Fruit fly (Drosophila melanogaster): ENCODE measurements around the gene CG42780.
A peak's percentile ranks its signal among the peaks of the same experiment; 100 is the strongest.

Gene CG42780

dm6 chrX:7305753-7306338 lies 26.1 kb downstream of the CG42780 start (continued):
- no peak for TF ChIP-seq insv (GFP tag; optimal IDR thresholded peaks at IDR 0.05)
- TF ChIP-seq CG13123 (GFP tag; optimal IDR thresholded peaks at IDR 0.05): no peak
- no peak for TF ChIP-seq CG16813 (GFP tag; IDR thresholded peaks at IDR 0.05; ENCODE audit: partially characterized antibody)
- TF ChIP-seq Fer2 (tag; optimal IDR thresholded peaks at IDR 0.05): peak; percentile 7
- TF ChIP-seq Ada2b (GFP tag; IDR thresholded peaks at IDR 0.05): 0 out of 2 replicates have a peak, but pooled peaks have one; percentile 15
- peak; percentile 46 for TF ChIP-seq slp2 (GFP tag; optimal IDR thresholded peaks at IDR 0.05)
- no peak for TF ChIP-seq disco-r (GFP tag; optimal IDR thresholded peaks at IDR 0.05)
- TF ChIP-seq gem (tag; optimal IDR thresholded peaks at IDR 0.05): peak; percentile 65
- TF ChIP-seq CG43689 (GFP tag; IDR thresholded peaks at IDR 0.05): no peak
- no peak for TF ChIP-seq HLH54F (GFP tag; optimal IDR thresholded peaks at IDR 0.05)
- no peak for TF ChIP-seq pb (GFP tag; optimal IDR thresholded peaks at IDR 0.05)
- TF ChIP-seq CG17802 (tag; optimal IDR thresholded peaks at IDR 0.05): peak; percentile 26
- TF ChIP-seq CG3281 (GFP tag; optimal IDR thresholded peaks at IDR 0.05): peak; percentile 34
- no peak for TF ChIP-seq CG12104 (GFP tag; optimal IDR thresholded peaks at IDR 0.05)
- TF ChIP-seq CG11695 (GFP tag; IDR thresholded peaks at IDR 0.05): 0 out of 3 replicates have a peak, but pooled peaks have one; percentile 17
- no peak for TF ChIP-seq yki (optimal IDR thresholded peaks at IDR 0.05)
- no peak for TF ChIP-seq CG17186 (GFP tag; optimal IDR thresholded peaks at IDR 0.05)
- peak; percentile 41; the same call in 1 of the 2 replicates for TF ChIP-seq CG14441 (GFP tag; IDR thresholded peaks at IDR 0.05)
- peak; percentile 20 for TF ChIP-seq kay (GFP tag; optimal IDR thresholded peaks at IDR 0.05)
- peak; percentile 41 for TF ChIP-seq CG18599 (GFP tag; optimal IDR thresholded peaks at IDR 0.05)
- TF ChIP-seq ci (GFP tag; IDR thresholded peaks at IDR 0.05): 0 out of 3 replicates have a peak, but pooled peaks have one; percentile 24
- TF ChIP-seq ato (GFP tag; IDR thresholded peaks at IDR 0.05; ENCODE audit: partially characterized antibody): no peak
- no peak for TF ChIP-seq ham (GFP tag; IDR thresholded peaks at IDR 0.05)
- TF ChIP-seq CHES-1-like (GFP tag; optimal IDR thresholded peaks at IDR 0.05): no peak
- TF ChIP-seq Gug (GFP tag; IDR thresholded peaks at IDR 0.05): peak; percentile 46; the same call in 2 of the 4 replicates
- no peak for TF ChIP-seq da (GFP tag; optimal IDR thresholded peaks at IDR 0.05)
- peak; percentile 51 for TF ChIP-seq ac (GFP tag; optimal IDR thresholded peaks at IDR 0.05)
- TF ChIP-seq CG7556 (GFP tag; optimal IDR thresholded peaks at IDR 0.05): peak; percentile 62
- peak; percentile 36 for TF ChIP-seq jumu (GFP tag; optimal IDR thresholded peaks at IDR 0.05)
- peak; percentile 22 for TF ChIP-seq CG33557 (GFP tag; optimal IDR thresholded peaks at IDR 0.05)
- 0 out of 2 replicates have a peak, but pooled peaks have one; percentile 7 for TF ChIP-seq Lim3 (GFP tag; IDR thresholded peaks at IDR 0.05)
- no peak for TF ChIP-seq C15 (GFP tag; IDR thresholded peaks at IDR 0.05)
- no peak for TF ChIP-seq btn (GFP tag; optimal IDR thresholded peaks at IDR 0.05)
- no peak for TF ChIP-seq tll (GFP tag; optimal IDR thresholded peaks at IDR 0.05)
- TF ChIP-seq hth (optimal IDR thresholded peaks at IDR 0.05): no peak
- no peak for TF ChIP-seq CG2199 (GFP tag; IDR thresholded peaks at IDR 0.05)
- peak; percentile 67 for TF ChIP-seq CG2712 (tag; optimal IDR thresholded peaks at IDR 0.05)
- TF ChIP-seq MTF-1 (GFP tag; optimal IDR thresholded peaks at IDR 0.05; ENCODE audit: borderline replicate concordance): peak; percentile 23
- peak; percentile 48 for TF ChIP-seq CG6813 (GFP tag; optimal IDR thresholded peaks at IDR 0.05)
- no peak for TF ChIP-seq danr (GFP tag; IDR thresholded peaks at IDR 0.05)
- 0 out of 3 replicates have a peak, but pooled peaks have one; percentile 38 for TF ChIP-seq Mrtf (GFP tag; IDR thresholded peaks at IDR 0.05)
- TF ChIP-seq psq (GFP tag; optimal IDR thresholded peaks at IDR 0.05): no peak
- no peak for TF ChIP-seq exex (tag; optimal IDR thresholded peaks at IDR 0.05)
- peak; percentile 58; the same call in 1 of the 2 replicates for TF ChIP-seq seq (GFP tag; IDR thresholded peaks at IDR 0.05)
- TF ChIP-seq Oli (tag; optimal IDR thresholded peaks at IDR 0.05): peak; percentile 79
- no peak for TF ChIP-seq Poxn (GFP tag; IDR thresholded peaks at IDR 0.05)
- TF ChIP-seq Hr39 (optimal IDR thresholded peaks at IDR 0.05): no peak
- TF ChIP-seq CG12942 (GFP tag; optimal IDR thresholded peaks at IDR 0.05): no peak
- peak; percentile 43 for TF ChIP-seq CG16863 (GFP tag; optimal IDR thresholded peaks at IDR 0.05)
- peak; percentile 13 for TF ChIP-seq Asciz (GFP tag; optimal IDR thresholded peaks at IDR 0.05)
- TF ChIP-seq Lhr (GFP tag; optimal IDR thresholded peaks at IDR 0.05): no peak
